Fruit fly (Drosophila melanogaster) whole organism, adult: ENCODE data around the gene CG1722.

Experiments used
- CG11617 ChIP-seq: fragments of 200-800 bp; sonication (Bioruptor generic); optimal IDR thresholded peaks from 2 replicates; lab custom pipeline; 2017; ENCODE audit warnings: mild to moderate bottlenecking, missing biosample characterization, missing genetic modification reagents, missing genetic modification characterization
- CG14711 ChIP-seq: fragments of 200-800 bp; sonication (Bioruptor generic); optimal IDR thresholded peaks from 2 replicates; lab custom pipeline; 2018; ENCODE audit warnings: missing biosample characterization, mild to moderate bottlenecking, missing genetic modification characterization, moderate library complexity
- CG5204 ChIP-seq: fragments of 200-800 bp; sonication (Bioruptor generic); optimal IDR thresholded peaks from 2 replicates; lab custom pipeline; 2016; ENCODE audit warnings: missing biosample characterization, missing genetic modification characterization
- CG7045 ChIP-seq: fragments of 200-800 bp; sonication (Bioruptor generic); optimal IDR thresholded peaks from 2 replicates; lab custom pipeline; 2017; ENCODE audit warnings: missing biosample characterization, mild to moderate bottlenecking, missing genetic modification characterization
- CG7101 ChIP-seq: fragments of 200-800 bp; sonication (Bioruptor generic); optimal IDR thresholded peaks from 2 replicates; lab custom pipeline; 2018; ENCODE audit warnings: missing biosample characterization, mild to moderate bottlenecking, missing genetic modification characterization, moderate library complexity
- Clk ChIP-seq: fragments of 200-800 bp; sonication (Bioruptor generic); optimal IDR thresholded peaks from 2 replicates; lab custom pipeline; 2017; ENCODE audit warnings: missing biosample characterization, missing genetic modification characterization
- Crg-1 ChIP-seq: fragments of 200-800 bp; sonication (Bioruptor generic); optimal IDR thresholded peaks from 2 replicates; lab custom pipeline; 2016; ENCODE audit warnings: missing biosample characterization, missing genetic modification characterization
- bab1 ChIP-seq: fragments of 200-800 bp; sonication (Bioruptor generic); optimal IDR thresholded peaks from 3 replicates; lab custom pipeline; 2019; ENCODE audit warnings: missing biosample characterization, mild to moderate bottlenecking, missing genetic modification characterization, moderate library complexity
- cic ChIP-seq: fragments of 200-800 bp; sonication (Bioruptor generic); optimal IDR thresholded peaks from 2 replicates; lab custom pipeline; 2017; ENCODE audit warnings: missing biosample characterization, mild to moderate bottlenecking, missing genetic modification characterization, moderate library complexity
- cnc ChIP-seq, 2 experiments: fragments of >200 bp; optimal IDR thresholded peaks; 2 replicates each; lab custom pipeline; 2017
- ovo ChIP-seq: fragments of 200-800 bp; sonication (Bioruptor generic); optimal IDR thresholded peaks from 2 replicates; lab custom pipeline; 2016; ENCODE audit warnings: missing biosample characterization, missing genetic modification characterization
- pad ChIP-seq: fragments of 200-800 bp; sonication (Bioruptor generic); optimal IDR thresholded peaks from 3 replicates; lab custom pipeline; 2017; ENCODE audit warnings: missing biosample characterization, missing genetic modification characterization, mild to moderate bottlenecking, moderate library complexity, missing genetic modification reagents

DNA sequence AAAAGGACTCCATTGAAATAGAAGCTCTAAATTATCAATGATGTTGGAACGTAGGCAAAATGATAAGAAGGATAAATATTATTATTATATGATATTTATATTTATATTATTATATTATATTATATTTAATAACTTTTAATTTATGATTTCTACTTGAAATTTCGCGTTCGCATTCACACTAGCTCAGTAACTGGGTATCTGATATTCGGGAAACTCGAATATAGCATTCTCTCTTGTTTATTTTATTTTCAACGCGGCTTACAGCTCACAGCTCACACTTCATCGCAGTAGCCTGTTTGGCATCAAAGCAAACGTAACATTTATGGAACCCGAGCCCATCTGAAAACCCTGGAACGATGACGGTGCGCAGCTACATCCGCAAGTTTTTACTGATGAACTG is 34.1 kb upstream of the CG1722 start, which contains the start of gene CG1494:
- TF ChIP-seq cnc (optimal IDR thresholded peaks at IDR 0.05; lab: Kevin White, UChicago) (no peak), pad (GFP tag; lab: Kevin White, UChicago) (no peak), Crg-1 (GFP tag; lab: Kevin White, UChicago) (no peak), cic (GFP tag; lab: Kevin White, UChicago) (no peak), CG11617 (GFP tag; lab: Kevin White, UChicago) (no peak), bab1 (GFP tag; lab: Kevin White, UChicago) (no peak), CG7045 (GFP tag; lab: Kevin White, UChicago) (no peak), CG7101 (tag; lab: Kevin White, UChicago) (no peak), CG14711 (no peak), Clk (no peak), CG5204 (GFP tag; lab: Kevin White, UChicago) (no peak), ovo (GFP tag; lab: Kevin White, UChicago) (no peak)
